Worm (Caenorhabditis elegans): ENCODE measurements around the gene str-214.

str-214 gene

DNA sequence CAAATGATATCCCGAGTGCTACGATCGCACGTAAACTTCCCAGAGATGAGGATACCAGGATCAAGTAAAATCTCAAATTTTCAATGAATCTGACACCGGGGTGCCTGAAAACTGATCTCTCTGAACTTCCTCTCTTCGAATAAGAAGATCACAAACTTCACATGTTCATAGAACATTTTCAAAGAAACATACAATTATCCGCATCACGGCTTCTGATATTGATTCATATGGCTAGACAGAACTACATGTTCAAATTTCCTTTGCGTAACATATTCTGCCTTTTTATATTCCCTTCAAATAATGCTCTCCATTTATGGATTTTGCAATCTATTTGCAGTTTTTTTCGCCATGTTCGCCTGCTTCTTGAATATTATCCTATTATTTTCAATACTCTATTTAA lies 18.0 kb upstream of the str-214 start, which contains the start of gene srbc-83:
srbc-83 (plus strand) TSS at position 301 of the 400 bp plus-strand sequence.
- no peak for TF ChIP-seq lin-26 (GFP tag; IDR thresholded peaks at IDR 0.05)
- no peak for TF ChIP-seq ceh-27 (GFP tag; optimal IDR thresholded peaks at IDR 0.05)
- TF ChIP-seq let-607 (tag; optimal IDR thresholded peaks at IDR 0.05) = no peak
- TF ChIP-seq nhr-80 (tag; optimal IDR thresholded peaks at IDR 0.05) = no peak
- TF ChIP-seq die-1 (tag; optimal IDR thresholded peaks at IDR 0.05) = no peak
- no peak for TF ChIP-seq F33H1.4 (GFP tag; IDR thresholded peaks at IDR 0.05)
- no peak for TF ChIP-seq snpc-3.4 (tag; optimal IDR thresholded peaks at IDR 0.05)
- TF ChIP-seq ceh-40 (GFP tag; IDR thresholded peaks at IDR 0.05) = no peak
- no peak for TF ChIP-seq B0261.1 (tag; optimal IDR thresholded peaks at IDR 0.05)
- TF ChIP-seq lsy-27 (tag; optimal IDR thresholded peaks at IDR 0.05; ENCODE audit: borderline replicate concordance, insufficient read depth) = no peak
- TF ChIP-seq ets-4 (GFP tag; optimal IDR thresholded peaks at IDR 0.05) = no peak
- TF ChIP-seq F57A8.1 (GFP tag; optimal IDR thresholded peaks at IDR 0.05) = no peak
- TF ChIP-seq ceh-100 (GFP tag; IDR thresholded peaks at IDR 0.05) = no peak
- TF ChIP-seq nhr-27 (tag; optimal IDR thresholded peaks at IDR 0.05) = no peak
- TF ChIP-seq nhr-120 (GFP tag; IDR thresholded peaks at IDR 0.05) = no peak
- TF ChIP-seq F39B2.1 (GFP tag; IDR thresholded peaks at IDR 0.05) = no peak
- TF ChIP-seq ztf-3 (GFP tag; optimal IDR thresholded peaks at IDR 0.05) = no peak
- TF ChIP-seq egrh-3 (GFP tag; IDR thresholded peaks at IDR 0.05) = no peak
- TF ChIP-seq hlh-26 (GFP tag; conservative IDR thresholded peaks at IDR 0.05) = no peak

DNA sequence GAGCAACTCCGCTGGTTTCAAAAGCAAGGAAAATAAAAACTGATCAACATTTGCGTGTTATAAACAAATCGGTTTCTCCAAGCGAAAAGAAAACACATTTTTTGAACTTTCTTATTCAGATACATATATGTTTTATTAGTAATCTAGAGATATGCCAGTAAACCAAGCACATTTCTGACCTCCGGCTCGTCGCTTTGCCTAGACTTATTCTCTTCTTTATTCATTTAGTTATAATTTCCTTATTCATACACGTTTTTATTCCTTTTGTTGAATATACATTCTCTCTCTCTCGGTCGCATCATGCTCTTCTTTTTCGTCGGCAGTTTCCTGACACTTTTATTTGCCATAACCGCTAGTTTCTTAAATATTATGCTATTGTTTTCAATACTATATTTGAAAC lies 16.4 kb upstream of the str-214 start, which contains the start of gene srbc-84:
srbc-84 (plus strand) TSS at position 301 of the 400 bp plus-strand sequence.
- no peak for TF ChIP-seq hsf-1 (GFP tag; IDR thresholded peaks at IDR 0.05)
- no peak for TF ChIP-seq mxl-1 (tag; optimal IDR thresholded peaks at IDR 0.05)
- no peak for TF ChIP-seq snpc-1.3 (tag; optimal IDR thresholded peaks at IDR 0.05; ENCODE audit: insufficient read depth)
- no peak for TF ChIP-seq rpc-1 (optimal IDR thresholded peaks at IDR 0.05)
- TF ChIP-seq rpc-1 (tag; optimal IDR thresholded peaks at IDR 0.05) = no peak
- no peak for TF ChIP-seq D2030.7 (GFP tag; IDR thresholded peaks at IDR 0.05)
- no peak for TF ChIP-seq let-526 (GFP tag; IDR thresholded peaks at IDR 0.05)
- no peak for TF ChIP-seq ceh-79 (tag; optimal IDR thresholded peaks at IDR 0.05)
- no peak for TF ChIP-seq tbp1 (GFP tag; optimal IDR thresholded peaks at IDR 0.05)
- no peak for TF ChIP-seq hmg-1.2 (GFP tag; IDR thresholded peaks at IDR 0.05)
- TF ChIP-seq F33H1.4 (GFP tag; IDR thresholded peaks at IDR 0.05) = no peak
- TF ChIP-seq zim-3 (tag; optimal IDR thresholded peaks at IDR 0.05) = no peak

DNA sequence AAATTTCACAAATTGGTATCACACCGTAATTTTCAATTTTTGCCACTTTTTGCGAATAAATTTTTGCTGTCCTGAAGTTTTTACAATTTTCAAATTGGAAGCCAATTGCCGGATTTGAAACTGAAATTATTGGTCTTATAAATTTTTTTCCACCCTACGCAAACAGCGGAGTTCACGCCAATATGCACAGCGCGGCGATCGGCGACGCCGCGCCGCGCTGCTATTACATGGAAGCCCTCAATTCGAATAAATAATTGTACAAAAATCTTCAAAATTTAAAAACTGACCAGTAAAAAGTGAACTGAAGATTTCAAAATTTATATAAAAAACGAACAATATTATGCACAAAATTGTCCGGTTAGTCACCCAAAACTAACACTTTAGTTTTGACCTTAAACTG lies 15.3 kb upstream of the str-214 start:
- no peak for TF ChIP-seq aptf-2 (GFP tag; conservative IDR thresholded peaks at IDR 0.05)
- TF ChIP-seq ZK185.1 (tag; optimal IDR thresholded peaks at IDR 0.05; ENCODE audit: poor library complexity, severe bottlenecking) = no peak
- TF ChIP-seq unc-130 (GFP tag; optimal IDR thresholded peaks at IDR 0.05) = no peak
- TF ChIP-seq lsl-1 (GFP tag; optimal IDR thresholded peaks at IDR 0.05) = no peak
- TF ChIP-seq madf-10 (tag; optimal IDR thresholded peaks at IDR 0.05) = peak; percentile 97
- no peak for TF ChIP-seq K12H6.12 (tag; optimal IDR thresholded peaks at IDR 0.05)
- TF ChIP-seq C06A6.2 (GFP tag; conservative IDR thresholded peaks at IDR 0.05) = no peak
- no peak for TF ChIP-seq unc-62 (GFP tag; optimal IDR thresholded peaks at IDR 0.05)
